Fruit fly (Drosophila melanogaster) whole organism, larva: Measurements from ENCODE around the gene CG10681.

Source experiments
- noc ChIP-seq: fragments of 200-800 bp; sonication (Bioruptor generic); optimal IDR thresholded peaks from 3 replicates; lab custom pipeline; 2019; ENCODE audit warnings: missing biosample characterization, mild to moderate bottlenecking, missing genetic modification characterization, moderate library complexity

The CG10681 gene

dm6 chr3L:12489952-12490351 is 11.4 kb upstream of the CG10681 start:
- no peak for TF ChIP-seq noc (tag; lab: Kevin White, UChicago)

dm6 chr3L:12490418-12491035 is 10.8 kb upstream of the CG10681 start, which contains the start of gene CG10660:
Gene CG10660, minus strand, starts transcription at chr3L:12490676.
- TF ChIP-seq noc (tag; lab: Kevin White, UChicago): peak; percentile 84

DNA sequence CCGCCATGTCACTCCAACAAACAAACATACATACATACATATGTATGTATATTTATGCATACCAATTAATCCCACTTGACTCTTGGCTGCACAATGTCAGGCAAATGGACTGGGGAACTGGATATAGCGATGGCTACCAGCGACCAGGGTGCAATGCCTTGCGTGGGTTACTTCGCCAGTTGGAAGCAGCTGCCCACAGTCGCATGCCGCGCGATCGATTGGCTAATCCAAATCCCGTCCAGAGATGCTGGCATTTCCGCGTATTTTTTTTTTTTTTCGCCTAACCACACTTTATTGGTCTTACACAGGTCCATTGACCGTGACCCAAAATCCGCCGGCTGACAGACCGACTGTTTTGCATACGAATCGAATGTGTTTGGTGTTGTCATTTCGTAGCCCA is 7.0 kb upstream of the CG10681 start:
- no peak for TF ChIP-seq noc (tag; lab: Kevin White, UChicago)

dm6 chr3L:12495312-12495725 is 6.0 kb upstream of the CG10681 start:
- peak; percentile 2 for TF ChIP-seq noc (tag; lab: Kevin White, UChicago)

- TF ChIP-seq noc (tag; lab: Kevin White, UChicago): no peak
Observed at dm6 chr3L:12496428-12497344, 4.6 kb upstream of the CG10681 start, which contains the start of gene CG10657. Gene CG10657, minus strand, starts transcription at chr3L:12497216.

dm6 chr3L:12503865-12504650 is 2.7 kb downstream of the CG10681 start, which contains the start of the genes CG10646 and vih:
Gene CG10646, minus strand, starts transcription at chr3L:12503894.
Gene vih, plus strand, starts transcription at chr3L:12504292.
- no peak for TF ChIP-seq noc (tag; lab: Kevin White, UChicago)

DNA sequence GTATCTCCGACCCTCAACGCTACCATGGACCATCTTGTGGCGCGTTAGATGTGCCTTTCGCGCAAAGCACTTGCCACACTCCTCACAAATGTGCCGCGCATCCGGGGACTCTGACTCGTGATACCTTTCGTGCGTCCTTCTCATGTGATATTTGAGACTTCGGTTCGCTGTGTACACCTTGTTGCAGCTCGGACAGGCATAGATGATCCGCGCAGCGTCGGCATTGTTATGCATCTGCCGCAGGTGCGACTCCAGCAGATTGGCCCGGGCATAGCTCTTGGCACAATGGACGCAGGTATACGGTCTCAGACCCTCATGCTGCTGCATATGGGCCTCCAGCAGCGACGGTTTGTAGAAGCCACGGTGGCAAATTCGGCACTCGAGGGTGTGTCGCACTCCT is 4.7 kb downstream of the CG10681 start:
- no peak for TF ChIP-seq noc (tag; lab: Kevin White, UChicago)

DNA sequence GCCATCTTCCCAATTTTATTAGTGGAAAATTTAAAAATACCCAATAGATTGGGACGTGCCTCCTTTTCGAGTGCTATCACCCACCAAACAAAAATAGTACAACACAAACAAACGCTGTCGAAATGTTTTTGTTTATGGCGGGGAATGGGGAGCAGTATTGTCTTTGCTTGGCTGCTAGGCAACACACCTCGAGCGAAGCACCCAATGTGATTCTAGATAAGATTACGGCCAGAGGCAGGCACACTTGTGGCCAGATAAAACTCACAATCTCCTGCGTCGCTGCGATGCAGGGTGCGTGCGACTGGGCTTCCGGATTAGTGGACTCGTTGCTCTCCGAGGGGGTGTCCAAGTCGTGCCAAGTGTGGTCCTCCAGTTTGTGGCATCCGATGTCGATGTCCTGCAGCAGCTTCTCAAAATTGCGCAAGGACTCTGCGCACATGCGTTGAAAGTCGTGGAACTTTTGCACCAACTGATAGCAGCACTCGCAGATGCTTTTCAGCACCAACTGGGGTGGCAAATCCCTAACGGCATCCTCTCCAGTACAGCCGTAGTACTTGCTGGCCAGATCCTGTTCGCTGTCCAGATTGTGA is 5.7 kb downstream of the CG10681 start:
- TF ChIP-seq noc (tag; lab: Kevin White, UChicago): peak; percentile 20

DNA sequence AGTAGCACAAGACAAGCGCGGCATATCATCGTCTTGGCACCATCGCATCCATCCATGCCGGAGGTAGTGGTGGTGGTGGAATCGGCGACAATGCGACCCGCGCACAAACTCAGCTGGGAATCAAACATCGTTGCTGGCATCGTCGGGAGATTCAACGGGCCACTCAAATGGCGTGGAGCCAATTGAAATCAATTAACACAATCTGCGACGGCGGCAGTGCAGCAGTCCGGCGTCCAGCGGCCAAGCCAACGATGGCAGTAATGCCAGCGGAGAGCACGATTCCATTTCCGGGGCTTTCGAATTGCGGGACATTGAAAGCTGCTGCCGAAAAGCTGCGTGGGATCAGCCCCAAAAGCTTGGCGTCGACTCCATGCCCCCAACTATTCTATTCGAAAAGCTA is 6.3 kb downstream of the CG10681 start, which contains the start of gene CG10654:
CG10654 (minus strand) TSS at position 270 of the 400 bp plus-strand sequence.
- no peak for TF ChIP-seq noc (tag; lab: Kevin White, UChicago)

- peak; percentile 78 for TF ChIP-seq noc (tag; lab: Kevin White, UChicago)
Observed at dm6 chr3L:12514762-12515215, 13.5 kb downstream of the CG10681 start, which contains the start of the genes sti and tral. Gene sti, minus strand, starts transcription at chr3L:12514815. Gene tral, plus strand, starts transcription at chr3L:12515059.

- no peak for TF ChIP-seq noc (tag; lab: Kevin White, UChicago)
Observed at dm6 chr3L:12515691-12516455, 14.6 kb downstream of the CG10681 start.

DNA sequence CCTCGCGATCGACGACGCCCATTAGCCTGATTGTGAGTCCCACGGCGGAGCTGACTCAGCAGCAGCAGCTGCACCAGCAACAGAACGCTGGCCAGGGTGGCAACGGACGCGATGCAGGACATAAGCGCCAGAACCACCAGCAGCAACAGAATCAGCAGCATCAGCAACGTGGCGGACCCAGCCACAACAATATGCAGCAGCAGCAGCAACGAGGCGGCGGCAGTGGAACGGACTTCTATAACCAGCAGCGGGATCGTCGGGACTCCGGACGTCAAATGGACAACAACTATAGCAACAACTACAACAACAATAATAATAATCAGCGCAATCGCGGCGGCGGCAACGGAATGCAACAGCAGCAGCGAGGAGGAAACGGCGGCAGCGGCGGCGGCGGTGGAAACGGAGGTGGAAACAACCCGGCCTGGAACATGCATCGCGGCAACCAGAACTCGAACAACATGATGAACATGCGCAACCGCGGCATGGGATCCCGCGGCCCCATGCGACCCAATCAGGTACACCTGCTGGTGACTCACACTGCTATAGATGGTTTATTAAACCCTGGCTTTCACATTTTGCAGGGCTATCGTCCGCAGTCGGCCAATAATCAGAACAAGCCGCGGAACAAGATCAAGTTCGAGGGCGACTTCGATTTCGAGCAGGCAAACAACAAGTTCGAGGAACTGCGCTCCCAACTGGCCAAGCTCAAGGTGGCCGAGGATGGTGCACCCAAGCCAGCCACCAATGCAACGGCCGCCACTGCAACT is 16.3 kb downstream of the CG10681 start:
- no peak for TF ChIP-seq noc (tag; lab: Kevin White, UChicago)

DNA sequence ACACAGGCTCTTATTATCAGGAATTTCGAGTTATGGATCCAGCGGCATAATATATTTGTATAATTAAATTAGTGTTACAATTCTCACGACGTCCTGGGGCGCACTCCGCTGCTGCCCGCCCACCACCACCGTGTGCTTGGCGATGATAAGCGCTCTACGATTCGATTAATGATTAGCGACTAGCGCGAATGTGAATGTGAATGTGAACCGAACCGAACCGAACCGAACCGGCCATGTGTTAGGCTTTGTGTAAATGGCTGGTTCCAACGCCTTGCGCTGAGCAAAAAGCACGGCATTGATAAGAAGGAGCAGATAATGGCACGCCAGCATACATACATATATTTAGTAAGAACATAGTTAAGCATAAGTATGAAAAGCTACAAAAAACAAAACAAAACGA is 18.0 kb downstream of the CG10681 start:
- no peak for TF ChIP-seq noc (tag; lab: Kevin White, UChicago)
